Worm (Caenorhabditis elegans): ENCODE results near the gene T07H3.7.
"Not testable (repeated sequence)": the region's sequence is repeated elsewhere in the genome, so short reads cannot be mapped to it uniquely, and the experiment has no call there.

T07H3.7 gene

DNA sequence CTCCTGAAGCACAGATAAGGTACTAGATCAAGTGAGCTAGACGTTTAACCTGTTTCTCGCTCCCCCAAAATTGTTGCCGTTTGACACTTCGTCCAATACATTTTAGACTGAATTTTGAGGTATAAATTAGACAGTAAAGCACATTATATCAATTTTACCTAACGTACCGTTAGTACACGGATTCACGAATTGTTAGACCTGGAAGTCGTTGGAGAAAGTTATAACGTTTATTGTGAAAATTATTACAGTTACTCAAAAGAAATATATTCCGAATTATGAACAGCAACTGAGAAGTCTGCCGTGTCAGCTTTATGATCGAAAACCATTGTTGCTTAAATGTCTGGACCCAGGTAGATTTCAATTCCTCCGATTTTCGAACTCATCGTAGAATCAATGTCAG is 28.9 kb downstream of the T07H3.7 start:
- TF ChIP-seq unc-62 (GFP tag; optimal IDR thresholded peaks at IDR 0.05 in 1 of 2) (peak in 1 of 2 experiments; percentile 41), unc-62 (tag; optimal IDR thresholded peaks at IDR 0.05) (no peak), saeg-2 (GFP tag; IDR thresholded peaks at IDR 0.05) (no peak)

DNA sequence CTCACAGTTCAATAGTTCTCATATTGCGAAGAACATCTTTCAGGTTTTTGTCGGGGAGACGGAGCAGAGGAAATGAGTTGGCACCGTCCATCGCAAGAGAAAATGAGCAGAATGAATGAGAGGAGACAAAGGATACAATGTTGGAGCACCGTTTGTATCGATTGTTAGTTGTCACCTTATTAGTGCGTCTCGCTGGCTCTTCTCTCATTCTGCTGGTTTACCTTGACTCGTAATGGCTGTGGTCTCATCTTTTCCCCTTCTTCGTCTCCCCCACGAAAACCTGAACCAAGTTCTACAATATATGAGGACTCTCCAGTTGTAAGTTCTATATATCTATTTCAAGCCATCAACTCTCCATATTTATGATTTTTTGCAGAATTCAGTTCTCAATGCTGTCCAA is 33.5 kb downstream of the T07H3.7 start, which contains the start of the genes fbxb-54 and fbxb-50:
TSS of gene fbxb-54 (minus strand) at position 101 of the 400 bp plus-strand sequence.
TSS of gene fbxb-50 (plus strand) at position 227 of the 400 bp plus-strand sequence.
- not testable (repeated sequence) for TF ChIP-seq ztf-7 (tag; optimal IDR thresholded peaks at IDR 0.05); unc-39 (tag; optimal IDR thresholded peaks at IDR 0.05); ama-1 (optimal IDR thresholded peaks at IDR 0.05)

DNA sequence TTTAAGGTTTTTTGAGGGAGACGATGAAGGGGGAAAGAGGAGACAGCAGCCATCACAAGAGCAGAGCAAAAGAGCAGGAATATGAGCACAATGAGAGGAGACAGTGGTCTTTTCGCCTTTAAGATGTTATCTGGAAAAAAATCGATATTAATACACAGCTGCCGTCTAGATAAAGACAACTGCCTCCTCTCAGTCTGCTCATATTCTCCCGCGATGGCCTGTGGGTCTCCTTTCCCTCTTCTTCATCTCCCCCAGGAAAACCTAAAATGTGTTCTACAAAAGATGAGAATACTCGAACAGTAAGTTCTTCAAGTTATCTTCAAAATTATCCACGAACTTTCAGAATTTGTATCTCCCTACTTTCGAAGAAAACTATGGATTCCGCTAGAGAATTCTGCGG is 39.2 kb downstream of the T07H3.7 start, which contains the start of the genes fbxb-52 and fbxb-51:
TSS of gene fbxb-52 (minus strand) at position 101 of the 400 bp plus-strand sequence.
TSS of gene fbxb-51 (plus strand) at position 212 of the 400 bp plus-strand sequence.
- TF ChIP-seq cey-2 (tag; optimal IDR thresholded peaks at IDR 0.05; ENCODE audit: borderline replicate concordance, insufficient read depth) (no peak), aha-1 (tag) (peak; percentile 19)

DNA sequence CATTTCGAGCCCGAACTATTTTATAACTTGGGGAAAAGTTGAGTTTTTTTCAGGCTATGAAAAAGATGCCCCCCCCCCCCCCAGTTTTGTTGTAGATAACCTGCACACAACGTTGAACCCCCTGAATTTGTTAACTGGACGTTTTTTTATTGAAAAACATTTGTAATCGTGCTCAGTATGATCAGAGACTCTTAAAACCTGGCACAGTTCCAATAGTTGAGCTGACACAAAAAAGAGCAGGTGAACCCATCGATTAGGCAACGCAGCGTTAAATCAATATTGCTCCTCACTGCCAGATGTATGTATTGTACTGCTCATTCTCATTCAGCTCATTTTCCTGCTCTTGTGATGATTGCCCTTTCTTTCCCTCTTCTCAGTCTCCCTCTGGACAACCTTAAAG is 44.1 kb downstream of the T07H3.7 start, which contains the start of gene K05F6.12:
TSS of gene K05F6.12 (plus strand) at position 301 of the 400 bp plus-strand sequence.
- TF ChIP-seq hif-1 (tag; optimal IDR thresholded peaks at IDR 0.05) (no peak), unc-62 (GFP tag; optimal IDR thresholded peaks at IDR 0.05 in 1 of 2) (peak in 1 of 2 experiments; percentile 33), unc-62 (tag; optimal IDR thresholded peaks at IDR 0.05) (no peak)

DNA sequence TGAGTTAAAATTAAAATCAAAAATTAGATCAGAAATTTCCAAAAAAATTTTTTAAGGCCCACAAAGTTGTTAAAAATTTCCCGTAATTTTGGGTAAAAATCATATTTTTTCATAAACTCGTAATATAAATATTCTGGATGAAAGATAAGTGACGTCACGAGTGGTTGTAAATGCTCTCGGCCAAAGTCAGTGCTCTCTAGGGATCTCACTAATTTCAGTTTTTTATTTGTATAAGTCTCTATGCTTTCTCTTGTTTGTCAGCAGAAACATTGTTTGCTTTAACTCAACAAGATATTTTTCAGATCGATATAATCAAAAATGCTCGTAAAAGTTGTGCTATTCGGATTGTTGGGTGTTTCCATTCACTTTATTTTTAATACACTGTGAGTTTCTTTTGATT is 46.6 kb downstream of the T07H3.7 start, which contains the start of gene K05F6.4:
TSS of gene K05F6.4 (plus strand) at position 301 of the 400 bp plus-strand sequence.
- TF ChIP-seq mep-1 (tag; optimal IDR thresholded peaks at IDR 0.05); F10B5.3 (tag; optimal IDR thresholded peaks at IDR 0.05); hmg-1.1 (GFP tag; IDR thresholded peaks at IDR 0.05): not testable (repeated sequence)

DNA sequence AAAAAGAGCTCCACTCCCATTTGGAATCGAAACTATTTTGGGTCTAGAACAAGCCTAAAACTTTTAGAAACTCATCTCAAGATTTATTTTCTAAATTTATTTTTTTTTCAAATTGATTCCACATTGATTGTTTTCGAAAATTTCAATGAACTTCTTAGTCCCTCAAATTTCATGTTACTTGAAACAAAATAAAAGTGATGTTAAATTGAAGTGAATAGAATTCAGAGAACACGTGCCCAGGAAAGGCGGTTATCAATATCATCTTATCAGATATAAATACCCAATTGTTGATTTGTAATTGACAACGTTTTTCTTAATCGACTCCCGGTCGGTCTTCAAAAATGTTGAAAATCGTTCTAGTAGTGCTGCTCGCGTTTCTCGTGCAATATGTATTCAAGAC is 49.1 kb downstream of the T07H3.7 start, which contains the start of gene poml-4:
TSS of gene poml-4 (plus strand) at position 301 of the 400 bp plus-strand sequence.
- not testable (repeated sequence) for TF ChIP-seq dpl-1 (GFP tag; optimal IDR thresholded peaks at IDR 0.05); skn-1 (tag; optimal IDR thresholded peaks at IDR 0.05); Y48G9A.11 (GFP tag; IDR thresholded peaks at IDR 0.05)

DNA sequence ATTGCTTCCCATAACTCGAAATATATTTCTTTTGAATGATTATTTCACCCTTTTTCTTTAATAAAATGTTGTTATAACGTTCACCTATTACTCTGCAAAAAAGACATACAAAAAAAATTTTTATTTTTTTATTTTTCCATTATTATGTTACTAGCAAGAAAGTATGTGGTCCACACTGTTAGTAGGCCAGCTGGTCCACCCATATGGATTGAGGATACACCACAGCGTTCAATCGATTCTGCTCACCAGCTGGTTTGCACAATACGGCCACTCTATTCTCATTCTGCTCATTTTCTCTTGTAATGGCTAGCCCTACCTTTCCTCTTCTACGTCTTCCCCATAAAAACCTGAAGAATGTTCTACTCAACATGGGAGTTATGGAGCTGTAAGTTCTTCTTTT is 51.2 kb downstream of the T07H3.7 start, which contains the start of gene fbxb-44:
TSS of gene fbxb-44 (plus strand) at position 301 of the 400 bp plus-strand sequence.
- TF ChIP-seq dmd-6 (GFP tag; IDR thresholded peaks at IDR 0.05) (no peak), tra-1 (GFP tag; IDR thresholded peaks at IDR 0.05) (no peak), lin-1 (GFP tag; IDR thresholded peaks at IDR 0.05) (no peak), aha-1 (tag) (no peak), ztf-11 (tag; optimal IDR thresholded peaks at IDR 0.05) (no peak), nhr-25 (tag; optimal IDR thresholded peaks at IDR 0.05; ENCODE audit: borderline replicate concordance, insufficient read depth) (no peak), ceh-44 (GFP tag; IDR thresholded peaks at IDR 0.05) (no peak)
